Fruit fly (Drosophila melanogaster): ENCODE measurements around the gene Xpac.

Gene Xpac

DNA sequence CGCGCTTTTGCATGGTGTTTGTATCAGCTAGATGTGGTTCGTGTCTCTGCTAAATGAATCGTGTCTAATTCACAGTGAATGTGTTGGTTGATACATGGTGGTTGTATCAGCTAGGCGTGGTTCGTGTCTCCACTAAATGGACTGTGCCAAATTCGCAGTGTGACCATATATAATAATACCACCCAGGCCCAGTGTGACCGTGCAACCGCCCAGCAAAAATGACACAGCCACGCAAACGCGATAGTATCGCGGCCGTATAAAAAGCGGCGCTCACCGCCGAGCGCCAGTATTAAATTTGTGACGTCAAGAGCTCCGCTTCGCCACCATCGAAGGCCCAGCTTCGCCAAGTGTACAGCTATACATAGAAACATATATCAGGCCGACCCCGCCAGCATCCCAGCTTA is 1.8 kb upstream of the Xpac start, which contains the start of gene cib (continued):
- TF ChIP-seq B-H1 (GFP tag; IDR thresholded peaks at IDR 0.05) (no peak; the same call in 2 of the 3 replicates), CG15514 (GFP tag; optimal IDR thresholded peaks at IDR 0.05) (peak; percentile 89), CG18011 (GFP tag; optimal IDR thresholded peaks at IDR 0.05) (no peak), fd64A (GFP tag; optimal IDR thresholded peaks at IDR 0.05) (no peak), Opbp (GFP tag; IDR thresholded peaks at IDR 0.05; ENCODE audit: partially characterized antibody) (peak; percentile 89), CG17912 (GFP tag; optimal IDR thresholded peaks at IDR 0.05) (peak; percentile 76), fd96Cb (tag; optimal IDR thresholded peaks at IDR 0.05) (no peak), CG11695 (GFP tag; IDR thresholded peaks at IDR 0.05) (no peak), zen2 (GFP tag; IDR thresholded peaks at IDR 0.05; ENCODE audit: partially characterized antibody) (peak; percentile 67; the same call in 2 of the 3 replicates), hth (optimal IDR thresholded peaks at IDR 0.05) (no peak), eyg (GFP tag; optimal IDR thresholded peaks at IDR 0.05) (no peak), MESR4 (GFP tag; optimal IDR thresholded peaks at IDR 0.05) (peak; percentile 66), tna (GFP tag; IDR thresholded peaks at IDR 0.05; ENCODE audit: partially characterized antibody) (peak; percentile 71), Usf (GFP tag; optimal IDR thresholded peaks at IDR 0.05) (no peak), CG13894 (tag; optimal IDR thresholded peaks at IDR 0.05) (peak; percentile 57), Myb (GFP tag; optimal IDR thresholded peaks at IDR 0.05) (peak; percentile 56), CG8924 (tag; optimal IDR thresholded peaks at IDR 0.05) (peak; percentile 28), CG2120 (GFP tag; optimal IDR thresholded peaks at IDR 0.05) (peak; percentile 47), CG7928 (GFP tag; optimal IDR thresholded peaks at IDR 0.05) (peak; percentile 47), CG31224 (GFP tag; IDR thresholded peaks at IDR 0.05) (no peak), CG8359 (GFP tag; optimal IDR thresholded peaks at IDR 0.05; ENCODE audit: borderline replicate concordance) (no peak), run (tag; optimal IDR thresholded peaks at IDR 0.05) (no peak), prd (optimal IDR thresholded peaks at IDR 0.05) (no peak), prd (GFP tag; IDR thresholded peaks at IDR 0.05) (peak; percentile 36; the same call in 1 of the 3 replicates), HmgZ (tag; optimal IDR thresholded peaks at IDR 0.05) (peak; percentile 87), dpn (GFP tag; optimal IDR thresholded peaks at IDR 0.05) (peak in 1 of 2 experiments; percentile 50), CG13424 (tag; optimal IDR thresholded peaks at IDR 0.05) (peak; percentile 13), gsb (GFP tag; IDR thresholded peaks at IDR 0.05) (no peak), CG2875 (GFP tag; optimal IDR thresholded peaks at IDR 0.05) (peak; percentile 22), Hmr (GFP tag; optimal IDR thresholded peaks at IDR 0.05) (peak; percentile 87), ro (GFP tag; IDR thresholded peaks at IDR 0.05) (no peak), CG7963 (GFP tag; IDR thresholded peaks at IDR 0.05; ENCODE audit: partially characterized antibody) (peak; percentile 62; the same call in 2 of the 3 replicates), trh (GFP tag; optimal IDR thresholded peaks at IDR 0.05) (no peak), ranshi (GFP tag; IDR thresholded peaks at IDR 0.05) (peak; percentile 47; the same call in 1 of the 2 replicates), tio (GFP tag; optimal IDR thresholded peaks at IDR 0.05) (no peak), CG7987 (GFP tag; optimal IDR thresholded peaks at IDR 0.05) (peak; percentile 47), Med (GFP tag) (peak; percentile 87), nerfin-1 (tag; optimal IDR thresholded peaks at IDR 0.05) (no peak), B-H2 (GFP tag; optimal IDR thresholded peaks at IDR 0.05) (peak; percentile 51), NC2α (GFP tag; optimal IDR thresholded peaks at IDR 0.05) (peak; percentile 67), yki (optimal IDR thresholded peaks at IDR 0.05) (peak; percentile 24), ara (GFP tag; IDR thresholded peaks at IDR 0.05) (peak; percentile 36; the same call in 1 of the 2 replicates), CG6689 (GFP tag; IDR thresholded peaks at IDR 0.05) (peak; percentile 39; the same call in 1 of the 2 replicates), scrt (GFP tag; optimal IDR thresholded peaks at IDR 0.05) (peak; percentile 28), vnd (GFP tag; IDR thresholded peaks at IDR 0.05; ENCODE audit: partially characterized antibody) (peak; percentile 67), CG1792 (GFP tag; optimal IDR thresholded peaks at IDR 0.05) (peak; percentile 5), Ssrp (tag; optimal IDR thresholded peaks at IDR 0.05) (no peak), CG13287 (GFP tag; IDR thresholded peaks at IDR 0.05; ENCODE audit: partially characterized antibody) (peak; percentile 85), CG16779 (GFP tag; IDR thresholded peaks at IDR 0.05) (no peak), CG6175 (GFP tag; IDR thresholded peaks at IDR 0.05) (no peak)

All from whole organism, embryonic.